Fruit fly (Drosophila melanogaster): ENCODE measurements around the gene GatA.
A peak's percentile ranks its signal among the peaks of the same experiment; 100 is the strongest.

GatA gene

DNA sequence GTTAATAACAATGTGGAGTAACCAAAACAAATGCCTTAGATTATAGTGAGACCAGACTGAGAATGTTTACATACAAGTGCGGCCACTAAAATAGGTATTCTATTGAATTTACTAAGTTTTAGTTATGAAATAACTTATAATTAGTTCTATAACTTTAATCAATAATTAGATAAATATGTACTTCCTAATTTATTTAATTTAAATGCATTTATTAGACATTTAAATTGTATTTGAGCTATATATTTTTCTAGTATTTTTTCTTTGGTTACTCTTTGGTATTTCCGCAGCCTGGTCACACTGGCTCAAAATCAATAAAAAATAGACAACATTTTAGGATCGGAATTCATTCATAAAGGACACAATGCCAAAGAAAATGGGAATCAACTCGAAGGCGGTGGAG is 2.6 kb upstream of the GatA start, which contains the start of the genes Prp18 and CG6013 (continued):
- TF ChIP-seq NK7.1 (GFP tag; optimal IDR thresholded peaks at IDR 0.05) (no peak), CG6175 (GFP tag; IDR thresholded peaks at IDR 0.05) (no peak), CG10147 (GFP tag; optimal IDR thresholded peaks at IDR 0.05) (peak; percentile 63), sisA (GFP tag; IDR thresholded peaks at IDR 0.05) (no peak; the same call in 1 of the 2 replicates), bcd (GFP tag; optimal IDR thresholded peaks at IDR 0.05) (peak; percentile 21), salm (tag; optimal IDR thresholded peaks at IDR 0.05) (peak; percentile 7), fd3F (GFP tag; optimal IDR thresholded peaks at IDR 0.05) (peak; percentile 63), onecut (GFP tag; IDR thresholded peaks at IDR 0.05) (peak; percentile 95), stwl (tag; optimal IDR thresholded peaks at IDR 0.05) (peak; percentile 82), CG10543 (GFP tag; optimal IDR thresholded peaks at IDR 0.05) (peak; percentile 23), PHDP (tag; optimal IDR thresholded peaks at IDR 0.05) (peak; percentile 78), CG18619 (GFP tag; optimal IDR thresholded peaks at IDR 0.05) (peak; percentile 3), lmd (GFP tag; IDR thresholded peaks at IDR 0.05) (peak; percentile 36; the same call in 1 of the 2 replicates), pan (optimal IDR thresholded peaks at IDR 0.05) (no peak), pan (GFP tag; optimal IDR thresholded peaks at IDR 0.05 in 1 of 2, IDR thresholded peaks at IDR 0.05 in 1 of 2) (peak in 1 of 2 experiments; percentile 56), gcm2 (GFP tag; optimal IDR thresholded peaks at IDR 0.05) (no peak), CG14014 (GFP tag; IDR thresholded peaks at IDR 0.05) (no peak), CG33557 (GFP tag; optimal IDR thresholded peaks at IDR 0.05) (peak; percentile 70), CG4328 (GFP tag; optimal IDR thresholded peaks at IDR 0.05) (peak; percentile 58), Dbx (GFP tag; IDR thresholded peaks at IDR 0.05) (0 out of 3 replicates have a peak, but pooled peaks have one; percentile 22), tll (GFP tag; optimal IDR thresholded peaks at IDR 0.05) (peak in 1 of 2 experiments; percentile 22), Nf-YC (tag; optimal IDR thresholded peaks at IDR 0.05) (peak; percentile 66), Hmr (GFP tag; optimal IDR thresholded peaks at IDR 0.05) (peak; percentile 44), Rfx (GFP tag; IDR thresholded peaks at IDR 0.05) (no peak), gcm (GFP tag; optimal IDR thresholded peaks at IDR 0.05) (peak; percentile 44), row (GFP tag; IDR thresholded peaks at IDR 0.05) (peak; percentile 81), CG11695 (GFP tag; IDR thresholded peaks at IDR 0.05) (peak; percentile 35; the same call in 1 of the 3 replicates), caup (GFP tag; optimal IDR thresholded peaks at IDR 0.05; ENCODE audit: severe bottlenecking) (peak; percentile 18), CG9215 (GFP tag; IDR thresholded peaks at IDR 0.05) (peak; percentile 36; the same call in 1 of the 2 replicates), CG11504 (tag; optimal IDR thresholded peaks at IDR 0.05) (peak; percentile 81), CoRest (tag; optimal IDR thresholded peaks at IDR 0.05) (peak; percentile 79), Ets65A (GFP tag) (no peak), sens-2 (GFP tag; IDR thresholded peaks at IDR 0.05) (no peak), Lhr (GFP tag; optimal IDR thresholded peaks at IDR 0.05) (peak; percentile 44), fd102C (GFP tag; optimal IDR thresholded peaks at IDR 0.05) (no peak), CHES-1-like (GFP tag; optimal IDR thresholded peaks at IDR 0.05) (no peak), CG4617 (GFP tag; optimal IDR thresholded peaks at IDR 0.05; ENCODE audit: borderline replicate concordance) (peak; percentile 89), gfzf (GFP tag; optimal IDR thresholded peaks at IDR 0.05) (peak; percentile 61), Xrp1 (GFP tag; IDR thresholded peaks at IDR 0.05) (peak; percentile 51; the same call in 1 of the 2 replicates), CG30431 (GFP tag; optimal IDR thresholded peaks at IDR 0.05) (no peak), CG13775 (GFP tag; optimal IDR thresholded peaks at IDR 0.05) (peak; percentile 60), CG17186 (GFP tag; optimal IDR thresholded peaks at IDR 0.05) (no peak), eyg (GFP tag; optimal IDR thresholded peaks at IDR 0.05) (no peak), croc (GFP tag; conservative IDR thresholded peaks at IDR 0.05) (no peak), phol (tag; optimal IDR thresholded peaks at IDR 0.05) (peak; percentile 81), CG9817 (tag; optimal IDR thresholded peaks at IDR 0.05) (peak; percentile 69), Poxn (GFP tag; IDR thresholded peaks at IDR 0.05) (no peak), sd (tag; optimal IDR thresholded peaks at IDR 0.05) (peak; percentile 89), Lim3 (GFP tag; IDR thresholded peaks at IDR 0.05) (no peak), sc (optimal IDR thresholded peaks at IDR 0.05) (no peak), sc (GFP tag; optimal IDR thresholded peaks at IDR 0.05) (no peak)
